Worm (Caenorhabditis elegans) whole organism, late embryonic: ENCODE measurements around the gene T25G12.3.

ENCODE experiments used
- ahr-1 ChIP-seq: sonication (generic microtip); optimal IDR thresholded peaks from 2 replicates; lab custom pipeline; 2016; ENCODE audit warnings: missing genetic modification characterization, missing compliant biosample characterization
- ceh-30 ChIP-seq: fragments of 150-350 bp; optimal IDR thresholded peaks from 2 replicates; lab custom pipeline; 2014; ENCODE audit warnings: missing biosample characterization, missing genetic modification characterization
- dve-1 ChIP-seq: sonication (generic microtip); optimal IDR thresholded peaks from 2 replicates; lab custom pipeline; 2017; ENCODE audit warnings: antibody characterized with exemption, mild to moderate bottlenecking, missing genetic modification characterization, missing compliant biosample characterization
- ets-4 ChIP-seq: sonication (generic microtip); optimal IDR thresholded peaks from 2 replicates; lab custom pipeline; 2016; ENCODE audit warnings: missing genetic modification characterization, missing compliant biosample characterization
- fkh-10 ChIP-seq: fragments of 150-350 bp; optimal IDR thresholded peaks from 2 replicates; lab custom pipeline; 2014; ENCODE audit warnings: missing biosample characterization, missing genetic modification reagents, missing genetic modification characterization
- fkh-6 ChIP-seq: sonication (generic microtip); optimal IDR thresholded peaks from 2 replicates; lab custom pipeline; 2016; ENCODE audit warnings: missing genetic modification characterization, missing compliant biosample characterization
- lin-11 ChIP-seq: fragments of 200-800 bp; sonication (Bioruptor generic); optimal IDR thresholded peaks from 2 replicates; lab custom pipeline; 2018; ENCODE audit warnings: mild to moderate bottlenecking, missing genetic modification characterization, missing compliant biosample characterization
- sox-4 ChIP-seq: sonication (generic microtip); optimal IDR thresholded peaks from 2 replicates; lab custom pipeline; 2017; ENCODE audit warnings: mild to moderate bottlenecking, missing genetic modification characterization, inconsistent platforms, missing compliant biosample characterization
- unc-42 ChIP-seq: sonication (generic microtip); optimal IDR thresholded peaks from 2 replicates; lab custom pipeline; 2016; ENCODE audit warnings: missing genotype, missing genetic modification characterization, missing compliant biosample characterization

DNA sequence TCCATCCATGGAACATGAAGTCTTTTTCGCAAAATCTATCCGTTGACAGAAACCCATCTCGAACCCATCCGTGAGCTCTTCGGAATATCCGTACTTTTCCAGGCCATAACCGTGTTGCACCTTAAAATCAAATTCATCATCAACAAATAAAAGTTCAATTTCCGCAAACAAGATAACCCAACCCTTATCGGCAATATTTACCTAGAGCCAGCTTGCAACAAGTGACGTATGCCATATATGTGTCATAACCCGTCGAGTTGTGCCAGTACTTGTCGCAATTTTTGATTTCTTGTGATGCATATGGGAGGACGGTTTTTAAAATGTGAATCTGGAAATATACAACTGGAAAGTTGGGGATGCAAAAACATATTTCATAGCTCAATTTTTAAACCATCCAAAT lies 25.6 kb upstream of the T25G12.3 start:
- no peak for TF ChIP-seq unc-42
- no peak for TF ChIP-seq dve-1 (tag; lab: Kevin White, UChicago)
- no peak for TF ChIP-seq ets-4 (tag; lab: Kevin White, UChicago)
- no peak for TF ChIP-seq fkh-6 (tag; lab: Kevin White, UChicago)
- TF ChIP-seq fkh-10 (GFP tag; lab: Kevin White, UChicago): no peak
- TF ChIP-seq sox-4 (tag; lab: Kevin White, UChicago): no peak
- TF ChIP-seq ceh-30: no peak
- TF ChIP-seq lin-11 (tag; lab: Kevin White, UChicago): no peak
- no peak for TF ChIP-seq ahr-1
